Worm (Caenorhabditis elegans): ENCODE measurements around the gene chhy-1.

ce11 chrII:8603567-8604359, 13.7 kb downstream of the chhy-1 start, which contains the start of gene suf-1:
- TF ChIP-seq odd-2 (tag; optimal IDR thresholded peaks at IDR 0.05) (no peak), nfya-1 (tag; optimal IDR thresholded peaks at IDR 0.05) (peak; percentile 31), eyg-1 (tag; optimal IDR thresholded peaks at IDR 0.05) (no peak), ets-4 (tag; optimal IDR thresholded peaks at IDR 0.05) (no peak), tbx-2 (tag; optimal IDR thresholded peaks at IDR 0.05) (no peak), F13H6.1 (tag; optimal IDR thresholded peaks at IDR 0.05) (no peak), rnt-1 (tag; optimal IDR thresholded peaks at IDR 0.05) (no peak), lin-11 (tag; optimal IDR thresholded peaks at IDR 0.05) (no peak), hlh-30 (tag; optimal IDR thresholded peaks at IDR 0.05; ENCODE audit: insufficient read depth) (no peak), sox-4 (tag; optimal IDR thresholded peaks at IDR 0.05) (no peak), fax-1 (tag; optimal IDR thresholded peaks at IDR 0.05) (no peak)
